Worm (Caenorhabditis elegans) whole organism, L1 larva: ENCODE measurements around the gene F14D7.8.
"Not testable (repeated sequence)": the region's sequence is repeated elsewhere in the genome, so short reads cannot be mapped to it uniquely, and the experiment has no call there.

Experiments
- ama-1 ChIP-seq: fragments of 150-350 bp; optimal IDR thresholded peaks from 2 replicates; lab custom pipeline; 2014
- blmp-1 ChIP-seq: fragments of 150-350 bp; optimal IDR thresholded peaks from 2 replicates; lab custom pipeline; 2014; ENCODE audit warnings: missing biosample characterization, missing genetic modification characterization
- ceh-8 ChIP-seq: fragments of 200-800 bp; sonication (Bioruptor generic); optimal IDR thresholded peaks from 2 replicates; lab custom pipeline; 2018; ENCODE audit warnings: mild to moderate bottlenecking, missing genetic modification characterization, moderate library complexity, missing compliant biosample characterization
- egl-27 ChIP-seq, 2 experiments: fragments of 150-350 bp in 1 of 2; sonication (generic microtip); optimal IDR thresholded peaks; 3 replicates each; lab custom pipeline; 2017 to 2018; ENCODE audit warnings: missing biosample characterization in 2 of 2, missing genetic modification characterization in 2 of 2, missing genetic modification reagents in 2 of 2
- elt-3 ChIP-seq, 6 experiments: fragments of 150-350 bp in 1 of 6; sonication (generic microtip); optimal IDR thresholded peaks; 2 replicates each; lab custom pipeline; 2017 to 2018; ENCODE audit warnings: missing biosample characterization in 6 of 6, missing genetic modification characterization in 6 of 6, inconsistent platforms in 1 of 6
- nhr-76 ChIP-seq: sonication (generic microtip); optimal IDR thresholded peaks from 2 replicates; lab custom pipeline; 2017; ENCODE audit warnings: missing biosample characterization, missing genetic modification characterization
- swsn-7 ChIP-seq: sonication (generic microtip); optimal IDR thresholded peaks from 2 replicates; lab custom pipeline; 2016; ENCODE audit warnings: missing genetic modification characterization, missing compliant biosample characterization
- tbx-2 ChIP-seq: sonication (generic microtip); optimal IDR thresholded peaks from 2 replicates; lab custom pipeline; 2016; ENCODE audit warnings: missing genetic modification characterization, missing compliant biosample characterization

ce11 chrV:14274268-14274667 lies 38.3 kb downstream of the F14D7.8 start, which contains the start of gene F40G12.7:
- TF ChIP-seq swsn-7 (tag; lab: Kevin White, UChicago); tbx-2 (tag; lab: Kevin White, UChicago); ceh-8 (GFP tag; lab: Kevin White, UChicago); elt-3 (tag; optimal IDR thresholded peaks at IDR 0.05; lab: Kevin White, UChicago); ama-1 (lab: Kevin White, UChicago); blmp-1 (tag; lab: Kevin White, UChicago); egl-27 (tag; optimal IDR thresholded peaks at IDR 0.05; lab: Kevin White, UChicago); nhr-76: not testable (repeated sequence)
